Worm (Caenorhabditis elegans): Measurements from ENCODE around the gene T28D9.1.

DNA sequence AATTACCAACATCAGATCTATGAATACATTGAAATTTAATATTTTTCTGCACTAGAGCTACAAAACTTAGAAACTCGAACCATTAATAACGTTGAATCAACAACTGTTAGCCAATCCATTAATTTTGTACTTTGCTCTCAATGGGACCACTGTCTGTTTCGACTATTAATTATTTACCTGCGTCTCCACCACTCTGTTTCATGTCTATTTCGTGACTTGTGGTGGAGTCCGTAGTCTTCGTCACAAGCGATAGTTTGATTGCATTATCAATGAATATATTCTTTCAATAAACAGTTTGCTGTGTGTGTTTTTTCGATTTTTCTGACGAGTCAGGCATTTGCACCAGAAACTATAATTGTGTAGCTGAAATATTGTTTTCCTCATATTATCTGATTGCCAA is 5.9 kb upstream of the T28D9.1 start:
- TF ChIP-seq tbx-2 (tag; optimal IDR thresholded peaks at IDR 0.05) (no peak), pag-3 (tag; optimal IDR thresholded peaks at IDR 0.05; ENCODE audit: borderline replicate concordance, insufficient read depth) (no peak), snpc-4 (tag; optimal IDR thresholded peaks at IDR 0.05) (no peak), nhr-12 (tag; optimal IDR thresholded peaks at IDR 0.05) (no peak), egl-27 (tag; optimal IDR thresholded peaks at IDR 0.05) (no peak), nhr-76 (tag; optimal IDR thresholded peaks at IDR 0.05) (no peak)

Data from whole organism, L1 larva.